Worm (Caenorhabditis elegans) whole organism, late embryonic: ENCODE data around the gene T09A12.1.

Experiments used
- C08G9.2 ChIP-seq: sonication (generic microtip); optimal IDR thresholded peaks from 2 replicates; lab custom pipeline; 2016; ENCODE audit warnings: mild to moderate bottlenecking, missing genetic modification characterization, moderate library complexity, missing compliant biosample characterization
- C38D4.7 ChIP-seq: fragments of 200-800 bp; sonication (Bioruptor generic); optimal IDR thresholded peaks from 2 replicates; lab custom pipeline; 2018; ENCODE audit warnings: mild to moderate bottlenecking, missing genetic modification characterization, moderate library complexity, missing compliant biosample characterization
- F13H6.1 ChIP-seq: sonication (generic microtip); optimal IDR thresholded peaks from 2 replicates; lab custom pipeline; 2016; ENCODE audit warnings: missing genetic modification characterization, missing compliant biosample characterization
- K09A11.1 ChIP-seq: sonication (generic microtip); optimal IDR thresholded peaks from 2 replicates; lab custom pipeline; 2017; ENCODE audit warnings: antibody characterized with exemption, mild to moderate bottlenecking, missing genetic modification characterization, missing compliant biosample characterization; ENCODE audit not compliant: insufficient read depth
- Y22D7AL.16 ChIP-seq: sonication (generic microtip); optimal IDR thresholded peaks from 2 replicates; lab custom pipeline; 2016; ENCODE audit warnings: missing genetic modification characterization, missing compliant biosample characterization
- ama-1 ChIP-seq: fragments of 150-350 bp; optimal IDR thresholded peaks from 2 replicates; lab custom pipeline; 2014
- ceh-14 ChIP-seq: sonication (generic microtip); optimal IDR thresholded peaks from 2 replicates; lab custom pipeline; 2016; ENCODE audit warnings: missing genotype, missing genetic modification characterization, missing compliant biosample characterization
- ceh-18 ChIP-seq: sonication (generic microtip); optimal IDR thresholded peaks from 2 replicates; lab custom pipeline; 2016; ENCODE audit warnings: missing genetic modification characterization, missing compliant biosample characterization
- ceh-19 ChIP-seq: fragments of 200-800 bp; sonication (Bioruptor generic); optimal IDR thresholded peaks from 2 replicates; lab custom pipeline; 2018; ENCODE audit warnings: mild to moderate bottlenecking, missing genetic modification characterization, missing compliant biosample characterization
- ceh-2 ChIP-seq: sonication (generic microtip); optimal IDR thresholded peaks from 2 replicates; lab custom pipeline; 2016; ENCODE audit warnings: missing genotype, missing genetic modification characterization, missing compliant biosample characterization
- ceh-22 ChIP-seq: sonication (generic microtip); optimal IDR thresholded peaks from 2 replicates; lab custom pipeline; 2017; ENCODE audit warnings: missing biosample characterization, missing genetic modification characterization
- ceh-24 ChIP-seq: sonication (generic microtip); optimal IDR thresholded peaks from 2 replicates; lab custom pipeline; 2016; ENCODE audit warnings: mild to moderate bottlenecking, missing genetic modification characterization, missing compliant biosample characterization
- ceh-30 ChIP-seq: fragments of 150-350 bp; optimal IDR thresholded peaks from 2 replicates; lab custom pipeline; 2014; ENCODE audit warnings: missing biosample characterization, missing genetic modification characterization
- ceh-31 ChIP-seq: sonication (generic microtip); optimal IDR thresholded peaks from 2 replicates; lab custom pipeline; 2016; ENCODE audit warnings: missing genetic modification characterization, missing compliant biosample characterization
- ceh-34 ChIP-seq: sonication (generic microtip); optimal IDR thresholded peaks from 2 replicates; lab custom pipeline; 2016; ENCODE audit warnings: mild to moderate bottlenecking, missing genetic modification characterization, missing compliant biosample characterization
- ceh-45 ChIP-seq: fragments of 200-800 bp; sonication (Bioruptor generic); IDR thresholded peaks from 2 replicates; pipeline ENCODE4 v1.3.6; 2022; ENCODE audit warnings: missing genetic modification reagents, missing genetic modification characterization, missing compliant biosample characterization
- ceh-9 ChIP-seq: sonication (generic microtip); optimal IDR thresholded peaks from 2 replicates; lab custom pipeline; 2016; ENCODE audit warnings: mild to moderate bottlenecking, missing genetic modification characterization, inconsistent platforms, missing compliant biosample characterization
- dmd-4 ChIP-seq: sonication (generic microtip); optimal IDR thresholded peaks from 2 replicates; lab custom pipeline; 2016; ENCODE audit warnings: borderline replicate concordance, missing genetic modification characterization, missing compliant biosample characterization
- elt-2 ChIP-seq: sonication (generic microtip); optimal IDR thresholded peaks from 2 replicates; lab custom pipeline; 2016; ENCODE audit warnings: missing genetic modification reagents, missing genetic modification characterization, missing compliant biosample characterization
- elt-4 ChIP-seq: sonication (generic microtip); optimal IDR thresholded peaks from 2 replicates; lab custom pipeline; 2016; ENCODE audit warnings: missing genetic modification characterization, missing compliant biosample characterization
- ets-4 ChIP-seq: sonication (generic microtip); optimal IDR thresholded peaks from 2 replicates; lab custom pipeline; 2016; ENCODE audit warnings: missing genetic modification characterization, missing compliant biosample characterization
- eyg-1 ChIP-seq: sonication (generic microtip); optimal IDR thresholded peaks from 2 replicates; lab custom pipeline; 2016; ENCODE audit warnings: missing genotype, missing genetic modification characterization, missing compliant biosample characterization
- fax-1 ChIP-seq: sonication (generic microtip); optimal IDR thresholded peaks from 2 replicates; lab custom pipeline; 2016; ENCODE audit warnings: missing genotype, missing genetic modification characterization, missing compliant biosample characterization
- fkh-10 ChIP-seq: fragments of 150-350 bp; optimal IDR thresholded peaks from 2 replicates; lab custom pipeline; 2014; ENCODE audit warnings: missing biosample characterization, missing genetic modification reagents, missing genetic modification characterization
- fkh-6 ChIP-seq: sonication (generic microtip); optimal IDR thresholded peaks from 2 replicates; lab custom pipeline; 2016; ENCODE audit warnings: missing genetic modification characterization, missing compliant biosample characterization
- hlh-15 ChIP-seq: sonication (generic microtip); optimal IDR thresholded peaks from 2 replicates; lab custom pipeline; 2016; ENCODE audit warnings: missing genetic modification characterization, missing compliant biosample characterization
- hlh-30 ChIP-seq: sonication (generic microtip); optimal IDR thresholded peaks from 2 replicates; lab custom pipeline; 2017; ENCODE audit warnings: antibody characterized with exemption, missing genetic modification characterization, missing compliant biosample characterization; ENCODE audit not compliant: insufficient read depth
- hlh-8 ChIP-seq: sonication (generic microtip); optimal IDR thresholded peaks from 2 replicates; lab custom pipeline; 2016; ENCODE audit warnings: missing genotype, missing genetic modification characterization, missing compliant biosample characterization
- madf-2 ChIP-seq: sonication (generic microtip); optimal IDR thresholded peaks from 2 replicates; lab custom pipeline; 2017; ENCODE audit warnings: missing genetic modification characterization, missing compliant biosample characterization
- mec-3 ChIP-seq: sonication (generic microtip); optimal IDR thresholded peaks from 2 replicates; lab custom pipeline; 2016; ENCODE audit warnings: borderline replicate concordance, missing genetic modification characterization, missing compliant biosample characterization
- nfya-1 ChIP-seq: sonication (generic microtip); optimal IDR thresholded peaks from 2 replicates; lab custom pipeline; 2017; ENCODE audit warnings: missing genetic modification characterization, mild to moderate bottlenecking, missing compliant biosample characterization, antibody characterized with exemption, moderate library complexity
- npax-4 ChIP-seq: sonication (generic microtip); optimal IDR thresholded peaks from 2 replicates; lab custom pipeline; 2016; ENCODE audit warnings: missing genetic modification characterization, missing compliant biosample characterization
- odd-2 ChIP-seq: sonication (generic microtip); optimal IDR thresholded peaks from 2 replicates; lab custom pipeline; 2017; ENCODE audit warnings: antibody characterized with exemption, mild to moderate bottlenecking, missing genetic modification characterization, missing compliant biosample characterization
- pax-1 ChIP-seq: fragments of 150-350 bp; optimal IDR thresholded peaks from 2 replicates; lab custom pipeline; 2014; ENCODE audit warnings: missing biosample characterization, missing genetic modification characterization
- pha-2 ChIP-seq: sonication (generic microtip); optimal IDR thresholded peaks from 2 replicates; lab custom pipeline; 2017; ENCODE audit warnings: mild to moderate bottlenecking, missing genetic modification characterization, missing compliant biosample characterization
- pha-4 ChIP-seq: fragments of 150-350 bp; optimal IDR thresholded peaks from 2 replicates; lab custom pipeline; 2018; ENCODE audit warnings: missing biosample characterization, missing genetic modification reagents, missing genetic modification characterization
- pqm-1 ChIP-seq: sonication (generic microtip); optimal IDR thresholded peaks from 2 replicates; lab custom pipeline; 2016; ENCODE audit warnings: missing genetic modification characterization, missing compliant biosample characterization
- pros-1 ChIP-seq: fragments of 150-350 bp; optimal IDR thresholded peaks from 2 replicates; lab custom pipeline; 2014; ENCODE audit warnings: missing biosample characterization, missing genetic modification reagents, missing genetic modification characterization
- ref-2 ChIP-seq: sonication (generic microtip); optimal IDR thresholded peaks from 2 replicates; lab custom pipeline; 2016; ENCODE audit warnings: missing genetic modification characterization, missing compliant biosample characterization
- rnt-1 ChIP-seq: sonication (generic microtip); optimal IDR thresholded peaks from 2 replicates; lab custom pipeline; 2016; ENCODE audit warnings: missing genetic modification characterization, missing compliant biosample characterization
- sdc-2 ChIP-seq: sonication (generic microtip); optimal IDR thresholded peaks from 2 replicates; lab custom pipeline; 2016; ENCODE audit warnings: missing genotype, missing genetic modification characterization, missing compliant biosample characterization
- sox-2 ChIP-seq: fragments of 200-800 bp; sonication (Bioruptor generic); IDR thresholded peaks from 2 replicates; pipeline ENCODE4 v1.3.6; 2022; ENCODE audit warnings: missing genetic modification reagents, missing genetic modification characterization, missing compliant biosample characterization
- sox-4 ChIP-seq: sonication (generic microtip); optimal IDR thresholded peaks from 2 replicates; lab custom pipeline; 2017; ENCODE audit warnings: mild to moderate bottlenecking, missing genetic modification characterization, inconsistent platforms, missing compliant biosample characterization
- syd-9 ChIP-seq: sonication (generic microtip); optimal IDR thresholded peaks from 2 replicates; lab custom pipeline; 2016; ENCODE audit warnings: mild to moderate bottlenecking, missing genetic modification characterization, moderate library complexity, missing compliant biosample characterization
- tbx-2 ChIP-seq: sonication (generic microtip); optimal IDR thresholded peaks from 2 replicates; lab custom pipeline; 2016; ENCODE audit warnings: missing genetic modification characterization, missing compliant biosample characterization
- ttx-3 ChIP-seq: sonication (generic microtip); optimal IDR thresholded peaks from 2 replicates; lab custom pipeline; 2016; ENCODE audit warnings: missing genetic modification reagents, missing genetic modification characterization, missing compliant biosample characterization
- unc-3 ChIP-seq, 2 experiments: fragments of 200-800 bp in 1 of 2; sonication (Bioruptor generic) in 1 of 2; sonication (generic microtip) in 1 of 2; conservative IDR thresholded peaks in 1 of 2; optimal IDR thresholded peaks in 1 of 2; 2 replicates each; pipeline versions ENCODE4 v1.3.6 to Lab custom; 2016 to 2022; ENCODE audit warnings: missing compliant biosample characterization in 2 of 2, missing genetic modification characterization in 2 of 2, missing genetic modification reagents in 1 of 2
- unc-42 ChIP-seq: sonication (generic microtip); optimal IDR thresholded peaks from 2 replicates; lab custom pipeline; 2016; ENCODE audit warnings: missing genotype, missing genetic modification characterization, missing compliant biosample characterization
- unc-55 ChIP-seq: sonication (generic microtip); optimal IDR thresholded peaks from 2 replicates; lab custom pipeline; 2017; ENCODE audit warnings: missing biosample characterization, missing genetic modification reagents, missing genetic modification characterization
- ztf-16 ChIP-seq: sonication (generic microtip); optimal IDR thresholded peaks from 2 replicates; lab custom pipeline; 2017; ENCODE audit warnings: missing genetic modification characterization, missing compliant biosample characterization

The T09A12.1 gene

DNA sequence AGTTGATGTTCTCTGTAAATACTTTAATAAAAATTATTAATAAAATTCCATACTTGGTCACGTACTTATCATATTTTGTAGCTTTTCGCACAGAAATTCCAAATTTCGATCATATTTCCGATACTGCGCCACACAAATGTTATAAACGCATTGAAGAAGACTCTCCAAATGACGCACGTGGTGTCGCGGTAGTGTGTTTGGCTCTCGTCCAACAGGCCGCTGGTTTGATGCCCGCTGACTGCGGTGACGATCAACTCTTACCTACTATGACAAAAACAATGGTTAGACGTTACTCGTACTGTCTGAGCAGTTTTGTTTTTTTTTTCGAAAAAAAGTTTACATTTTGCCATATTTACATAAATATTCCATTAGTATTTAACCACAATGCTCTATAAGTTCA is 8.6 kb downstream of the T09A12.1 start (continued):
- TF ChIP-seq madf-2 (tag; lab: Kevin White, UChicago) (peak; percentile 94), tbx-2 (tag; lab: Kevin White, UChicago) (peak; percentile 93), pha-2 (peak; percentile 95), sox-4 (tag; lab: Kevin White, UChicago) (peak; percentile 97), ceh-9 (tag; lab: Kevin White, UChicago) (peak; percentile 93), elt-4 (tag; lab: Kevin White, UChicago) (no peak), ztf-16 (tag; lab: Kevin White, UChicago) (peak; percentile 96), F13H6.1 (tag; lab: Kevin White, UChicago) (peak; percentile 88), unc-3 (GFP tag; conservative IDR thresholded peaks at IDR 0.05; lab: Robert Waterston, UW) (peak; percentile 93), unc-3 (tag; optimal IDR thresholded peaks at IDR 0.05; lab: Kevin White, UChicago) (peak; percentile 93), ref-2 (tag; lab: Kevin White, UChicago) (peak; percentile 94), ceh-24 (peak; percentile 89), nfya-1 (tag; lab: Kevin White, UChicago) (peak; percentile 78), hlh-30 (peak; percentile 87), unc-55 (GFP tag; lab: Kevin White, UChicago) (no peak), dmd-4 (tag; lab: Kevin White, UChicago) (peak; percentile 84), npax-4 (peak; percentile 88), C08G9.2 (tag; lab: Kevin White, UChicago) (peak; percentile 82), rnt-1 (tag; lab: Kevin White, UChicago) (peak; percentile 83), ama-1 (no peak), unc-42 (tag; lab: Kevin White, UChicago) (peak; percentile 43), eyg-1 (tag; lab: Kevin White, UChicago) (peak; percentile 90), pax-1 (tag; lab: Kevin White, UChicago) (no peak), pros-1 (tag; lab: Kevin White, UChicago) (peak; percentile 56), hlh-8 (tag; lab: Kevin White, UChicago) (peak; percentile 89), elt-2 (peak; percentile 98), ceh-30 (tag; lab: Kevin White, UChicago) (peak; percentile 53), pqm-1 (tag; lab: Kevin White, UChicago) (peak; percentile 82), ceh-14 (peak; percentile 89), ceh-34 (tag; lab: Kevin White, UChicago) (peak; percentile 95), ets-4 (tag; lab: Kevin White, UChicago) (peak; percentile 43), ceh-45 (GFP tag; lab: Robert Waterston, UW) (peak; percentile 86), K09A11.1 (tag; lab: Kevin White, UChicago) (peak; percentile 90), fkh-10 (GFP tag; lab: Kevin White, UChicago) (peak; percentile 47), pha-4 (tag; lab: Kevin White, UChicago) (no peak), hlh-15 (tag; lab: Kevin White, UChicago) (peak; percentile 92), Y22D7AL.16 (tag; lab: Kevin White, UChicago) (peak; percentile 96), ceh-22 (tag; lab: Kevin White, UChicago) (peak; percentile 33), C38D4.7 (GFP tag; lab: Kevin White, UChicago) (peak; percentile 94), sdc-2 (tag; lab: Kevin White, UChicago) (peak; percentile 89), ttx-3 (tag; lab: Kevin White, UChicago) (peak; percentile 96), ceh-31 (peak; percentile 73), ceh-19 (GFP tag; lab: Kevin White, UChicago) (peak; percentile 95), fkh-6 (tag; lab: Kevin White, UChicago) (peak; percentile 93), sox-2 (GFP tag; lab: Robert Waterston, UW) (peak; percentile 88), ceh-2 (tag; lab: Kevin White, UChicago) (peak; percentile 90), ceh-18 (peak; percentile 77), odd-2 (tag; lab: Kevin White, UChicago) (peak; percentile 81), mec-3 (tag; lab: Kevin White, UChicago) (peak; percentile 47), syd-9 (tag; lab: Kevin White, UChicago) (peak; percentile 90), fax-1 (tag; lab: Kevin White, UChicago) (peak; percentile 91)
- TF ChIP-seq, all 69 proteins: peak for 63
